Worm (Caenorhabditis elegans) whole organism, L3 larva: ENCODE measurements around the gene C54F6.19.
"Not testable (repeated sequence)": the region's sequence is repeated elsewhere in the genome, so short reads cannot be mapped to it uniquely, and the experiment has no call there.

Experiments used
- R02D3.7 ChIP-seq: fragments of 150-350 bp; optimal IDR thresholded peaks from 2 replicates; lab custom pipeline; 2014; ENCODE audit warnings: missing biosample characterization, missing genetic modification characterization
- ama-1 ChIP-seq: fragments of 150-350 bp; optimal IDR thresholded peaks from 2 replicates; lab custom pipeline; 2018
- hmg-11 ChIP-seq: sonication (generic microtip); optimal IDR thresholded peaks from 2 replicates; lab custom pipeline; 2016; ENCODE audit warnings: missing genetic modification characterization, missing compliant biosample characterization
- jun-1 ChIP-seq: fragments of 150-350 bp; optimal IDR thresholded peaks from 2 replicates; lab custom pipeline; 2014; ENCODE audit warnings: missing biosample characterization, missing genetic modification reagents, missing genetic modification characterization
- nhr-237 ChIP-seq: fragments of 150-350 bp; optimal IDR thresholded peaks from 2 replicates; lab custom pipeline; 2014; ENCODE audit warnings: missing biosample characterization, missing genetic modification characterization
- ztf-4 ChIP-seq: fragments of 150-350 bp; optimal IDR thresholded peaks from 2 replicates; lab custom pipeline; 2014; ENCODE audit warnings: missing biosample characterization, missing genetic modification characterization

DNA sequence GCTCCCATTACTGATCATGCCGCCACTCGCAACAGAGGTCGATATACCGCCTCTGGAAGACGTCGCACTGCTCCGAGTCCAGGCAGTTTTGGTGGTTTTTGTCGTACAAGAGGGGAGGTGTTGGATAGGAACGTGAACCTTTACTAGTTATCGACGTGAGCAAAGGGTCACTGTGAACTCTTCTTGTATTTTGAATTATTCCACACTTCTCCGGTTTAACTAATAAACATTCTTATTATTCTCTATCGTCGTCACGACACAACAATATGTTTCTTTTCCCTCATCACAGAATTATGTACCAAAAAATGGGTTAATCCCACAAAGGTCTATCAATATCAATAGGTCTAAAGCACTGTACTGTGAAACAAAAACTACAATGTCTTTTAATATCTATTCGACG lies 33.8 kb upstream of the C54F6.19 start, which contains the start of gene nhr-171:
- TF ChIP-seq hmg-11 (tag; lab: Kevin White, UChicago); jun-1 (tag; lab: Kevin White, UChicago); ztf-4; ama-1; nhr-237 (tag; lab: Kevin White, UChicago); R02D3.7 (tag; lab: Kevin White, UChicago): not testable (repeated sequence)
